Fruit fly (Drosophila melanogaster) S2 (cell line): ENCODE results near the gene Oga.

Experiments used
- CG8478 ChIP-seq: fragments of >200 bp; optimal IDR thresholded peaks from 2 replicates; lab custom pipeline; 2018
- CTCF ChIP-seq, 2 experiments: fragments of >200 bp; optimal IDR thresholded peaks; 2 replicates each; lab custom pipeline; 2018

Oga gene

DNA sequence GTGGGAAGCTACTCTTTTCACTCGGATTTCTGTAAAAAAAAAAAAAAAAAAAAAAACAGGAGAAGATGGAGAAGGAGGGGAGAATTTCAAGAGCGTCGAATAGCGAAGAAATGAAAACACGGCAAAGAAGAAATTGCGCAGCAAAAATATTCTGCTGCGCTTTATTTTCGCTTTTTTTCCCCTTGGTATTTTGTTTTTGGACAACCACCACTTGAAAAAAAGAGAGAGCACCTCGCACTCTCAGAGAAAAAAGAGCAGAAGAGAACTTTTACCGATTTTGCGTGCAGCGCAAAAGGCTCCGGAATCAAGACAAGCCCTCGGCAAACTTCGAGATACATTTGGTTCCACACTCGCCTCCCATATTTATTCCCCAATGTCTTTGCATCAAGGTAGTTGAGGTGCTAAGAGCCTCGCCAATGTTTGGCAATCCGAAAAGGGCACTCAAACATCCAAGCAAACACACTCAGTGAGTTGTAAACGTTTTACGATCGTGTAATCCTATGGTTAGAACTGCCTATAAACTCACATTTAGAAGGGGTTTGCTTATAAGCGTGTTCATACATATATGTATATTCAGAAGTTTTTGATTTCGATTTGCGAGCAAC lies 28.0 kb upstream of the Oga start:
- TF ChIP-seq CG8478 (no peak), CTCF (optimal IDR thresholded peaks at IDR 0.05; lab: Kevin White, UChicago) (no peak)

DNA sequence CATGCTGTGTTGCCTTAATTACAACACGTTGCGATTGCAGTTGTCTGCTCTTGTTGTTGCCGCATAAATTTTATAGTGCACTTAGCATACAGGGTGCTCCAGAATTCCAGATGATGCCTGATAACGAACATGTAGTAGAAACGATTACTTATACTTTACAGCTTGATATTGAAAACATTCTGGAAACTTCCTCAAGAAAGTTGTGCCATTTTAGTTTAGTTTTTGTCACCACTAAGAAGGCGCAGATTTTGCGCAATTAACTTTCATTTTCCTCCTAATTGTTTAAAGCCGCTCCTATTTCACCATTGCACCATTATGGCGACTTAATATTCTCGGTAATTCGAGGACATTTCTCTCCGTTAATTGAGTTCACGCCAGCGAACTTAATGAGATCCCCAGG lies 26.6 kb upstream of the Oga start:
- TF ChIP-seq CTCF (optimal IDR thresholded peaks at IDR 0.05; lab: Kevin White, UChicago): no peak
- no peak for TF ChIP-seq CG8478

DNA sequence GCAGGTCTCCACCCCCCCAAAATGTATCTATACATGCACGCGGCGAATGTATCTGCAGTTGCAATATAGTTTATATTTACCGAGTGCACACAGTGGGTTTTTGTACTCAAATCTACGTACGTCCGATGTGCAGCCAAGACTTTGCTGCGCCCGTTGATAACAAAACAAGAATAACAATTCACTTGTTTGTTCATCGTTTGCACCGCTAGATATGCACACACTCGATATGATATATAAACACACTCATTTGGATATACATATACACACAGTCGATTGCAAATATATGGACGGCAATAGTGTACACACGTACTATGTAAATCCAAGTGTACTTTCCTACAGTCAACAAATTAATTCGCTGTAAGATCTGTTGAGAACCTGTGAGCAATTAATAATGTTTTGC lies 25.1 kb upstream of the Oga start:
- TF ChIP-seq CTCF (optimal IDR thresholded peaks at IDR 0.05; lab: Kevin White, UChicago): no peak
- no peak for TF ChIP-seq CG8478

DNA sequence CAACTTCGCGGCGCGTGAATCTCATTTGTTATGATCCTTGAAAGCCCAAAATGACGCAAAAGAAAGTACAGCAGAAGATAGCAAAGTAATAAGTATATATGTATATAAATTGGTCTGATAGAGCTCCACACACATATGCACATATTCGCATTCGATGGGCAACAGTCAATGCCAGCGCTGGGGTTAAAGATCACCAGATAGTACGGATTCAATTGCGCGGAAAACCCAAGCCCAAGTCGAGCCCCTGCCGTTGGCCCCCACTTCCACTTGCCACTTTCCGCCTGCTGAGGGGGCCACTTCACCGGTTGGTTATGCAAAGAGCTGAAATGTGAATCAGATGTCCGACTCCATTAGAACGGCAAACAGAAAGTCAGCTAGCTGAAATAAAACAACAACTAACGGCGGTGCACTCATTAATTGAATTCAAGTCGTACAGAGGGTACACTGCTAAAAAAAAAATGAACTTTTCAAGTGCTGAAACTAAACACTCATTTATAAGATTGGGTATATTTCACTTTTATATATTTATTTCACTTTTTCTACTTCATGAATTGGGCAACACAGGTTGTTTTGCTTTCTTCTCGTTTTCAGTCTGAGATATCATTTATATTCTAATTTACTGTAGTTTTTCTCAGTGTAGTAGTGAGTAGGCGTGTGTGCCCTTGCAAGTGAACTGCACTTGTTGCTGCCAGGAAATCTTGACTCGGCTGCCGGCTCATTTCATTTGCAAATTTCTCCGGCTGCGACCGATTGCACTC lies 23.5 kb upstream of the Oga start:
- TF ChIP-seq CG8478: no peak
- TF ChIP-seq CTCF (optimal IDR thresholded peaks at IDR 0.05; lab: Kevin White, UChicago): no peak

DNA sequence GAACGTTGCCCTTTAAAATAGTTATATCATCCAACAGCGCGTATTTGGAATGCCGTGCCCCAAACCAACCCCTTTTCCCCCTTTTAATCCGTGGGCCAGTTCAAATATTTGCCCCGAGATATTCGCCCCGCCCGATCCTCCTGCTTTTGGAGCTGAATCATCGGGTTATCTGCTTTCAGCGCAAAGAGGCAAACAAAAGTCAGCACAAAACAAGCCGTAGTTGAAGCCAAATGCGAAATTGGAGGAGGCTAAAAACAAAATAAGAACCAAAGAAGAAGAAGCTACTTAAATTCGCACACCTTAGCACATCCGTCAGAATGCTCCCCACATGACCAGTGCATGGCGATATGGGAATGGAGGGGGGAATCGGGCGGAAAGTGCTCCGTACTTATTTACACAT lies 21.3 kb upstream of the Oga start:
- TF ChIP-seq CTCF (optimal IDR thresholded peaks at IDR 0.05; lab: Kevin White, UChicago): no peak
- TF ChIP-seq CG8478: no peak

DNA sequence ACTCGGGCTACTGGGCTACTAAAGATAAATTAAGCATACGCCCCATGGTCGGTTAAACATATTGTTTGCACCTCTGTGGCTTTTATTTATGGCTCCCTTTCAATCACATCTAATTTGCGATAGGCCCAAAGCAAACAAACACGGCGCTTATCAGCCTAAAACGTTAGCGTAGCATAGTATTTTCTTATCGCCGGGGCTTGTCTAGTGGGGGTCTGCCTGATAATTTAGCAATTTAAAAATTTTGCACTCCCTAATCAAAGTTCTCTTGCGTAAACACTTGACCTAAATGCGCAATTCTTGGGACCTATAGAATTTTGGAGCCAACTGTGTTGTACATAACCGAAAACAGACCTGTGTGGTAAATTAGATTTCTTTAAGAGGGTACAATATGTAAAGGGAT lies 20.8 kb upstream of the Oga start:
- no peak for TF ChIP-seq CTCF (optimal IDR thresholded peaks at IDR 0.05; lab: Kevin White, UChicago)
- no peak for TF ChIP-seq CG8478

DNA sequence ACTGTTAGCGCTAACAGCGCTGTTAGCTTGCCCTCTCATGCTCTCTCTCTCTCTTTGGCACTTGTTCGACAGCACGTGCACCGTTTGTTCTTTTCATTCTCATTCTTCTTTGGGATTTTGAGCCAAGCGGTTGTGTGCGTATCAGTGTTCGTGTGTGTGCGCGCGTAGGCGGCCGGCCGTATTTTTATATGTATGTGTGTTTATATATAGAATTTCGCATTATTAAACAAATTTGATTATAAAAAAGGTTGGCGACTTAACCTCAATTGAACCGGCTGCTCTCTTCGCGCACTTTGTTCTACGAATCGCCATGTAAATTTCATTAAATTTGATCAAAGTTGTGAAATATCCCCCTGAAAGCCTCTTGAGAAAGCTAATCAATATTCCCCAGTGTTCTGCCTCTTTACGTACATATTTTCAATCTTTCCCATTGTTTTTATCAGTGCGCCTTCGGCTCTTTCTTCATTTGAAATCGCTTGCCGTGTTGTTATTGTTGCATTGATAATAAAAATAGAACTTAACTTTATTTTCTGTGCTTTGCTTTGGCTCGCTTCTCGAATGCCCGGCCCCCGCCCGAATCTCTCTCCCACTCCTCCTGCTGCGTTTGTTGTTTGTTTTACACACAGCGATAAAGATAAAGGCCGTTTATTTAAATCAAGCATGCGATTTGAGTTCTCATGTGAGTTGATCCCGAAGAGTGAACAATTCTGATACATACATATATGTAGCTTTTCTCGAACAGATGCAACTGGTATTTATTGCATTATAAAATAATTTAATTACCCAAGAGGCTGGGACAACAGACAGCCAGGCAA lies 19.6 kb upstream of the Oga start:
- no peak for TF ChIP-seq CTCF (optimal IDR thresholded peaks at IDR 0.05; lab: Kevin White, UChicago)
- TF ChIP-seq CG8478: no peak

DNA sequence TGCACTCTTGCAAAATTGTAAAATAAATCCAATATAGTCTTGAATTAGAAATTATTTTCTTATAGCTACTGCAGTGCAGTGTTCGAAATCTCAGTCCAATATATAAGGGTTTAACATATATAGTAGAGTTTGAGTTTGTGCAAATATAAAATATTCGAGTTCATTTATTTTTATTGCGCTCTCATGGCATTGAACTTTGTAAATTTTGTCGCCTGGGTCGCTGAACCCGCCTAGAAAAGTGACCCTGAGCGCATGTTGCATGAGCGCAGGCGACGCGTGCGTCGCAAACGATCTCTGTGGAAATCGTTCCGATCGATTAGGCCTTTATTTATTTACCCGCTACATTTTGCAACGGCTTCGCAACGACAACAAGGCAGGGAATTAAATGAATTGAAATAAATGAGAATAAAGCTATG lies 18.9 kb upstream of the Oga start:
- TF ChIP-seq CTCF (optimal IDR thresholded peaks at IDR 0.05; lab: Kevin White, UChicago): no peak
- TF ChIP-seq CG8478: no peak

DNA sequence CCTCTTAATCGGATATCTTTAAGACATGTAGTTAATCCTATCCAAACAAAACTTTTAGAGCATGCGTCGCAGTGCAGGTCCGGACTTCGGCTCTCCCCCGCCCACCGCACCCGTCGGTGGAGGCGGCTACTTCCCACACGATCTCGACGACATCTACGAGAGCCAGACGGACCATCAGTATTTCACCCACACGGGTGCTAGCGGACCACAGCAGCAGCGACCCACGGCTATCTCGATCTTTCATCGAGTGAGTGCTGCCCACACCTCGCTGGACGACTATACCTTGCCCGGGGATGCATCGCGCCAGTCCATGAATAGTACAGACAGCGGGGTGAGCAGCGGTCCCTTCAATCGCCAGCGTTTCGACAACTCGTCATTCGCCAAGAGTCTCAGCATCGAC lies 17.2 kb upstream of the Oga start:
- no peak for TF ChIP-seq CG8478
- no peak for TF ChIP-seq CTCF (optimal IDR thresholded peaks at IDR 0.05; lab: Kevin White, UChicago)

DNA sequence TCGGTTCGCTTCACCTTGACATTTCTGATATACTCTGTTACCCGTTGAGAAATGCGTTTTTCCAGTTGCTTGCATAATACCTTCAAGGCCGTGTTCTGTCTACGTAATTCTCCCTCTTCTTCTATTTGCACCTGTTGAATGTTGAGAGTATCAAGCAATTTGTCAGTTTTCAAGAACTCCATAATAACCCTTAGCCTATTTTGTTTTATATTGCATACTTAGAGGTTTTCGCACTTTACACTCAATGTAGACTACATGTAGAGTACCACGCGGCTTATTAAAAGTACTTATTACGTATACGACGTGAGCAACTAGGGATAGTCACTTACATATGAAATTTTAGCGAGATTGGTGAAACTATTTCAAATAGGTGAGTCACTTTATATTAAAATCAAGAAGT lies 15.7 kb upstream of the Oga start:
- TF ChIP-seq CTCF (optimal IDR thresholded peaks at IDR 0.05; lab: Kevin White, UChicago) (peak in 1 of 2 experiments; percentile 33), CG8478 (no peak)

DNA sequence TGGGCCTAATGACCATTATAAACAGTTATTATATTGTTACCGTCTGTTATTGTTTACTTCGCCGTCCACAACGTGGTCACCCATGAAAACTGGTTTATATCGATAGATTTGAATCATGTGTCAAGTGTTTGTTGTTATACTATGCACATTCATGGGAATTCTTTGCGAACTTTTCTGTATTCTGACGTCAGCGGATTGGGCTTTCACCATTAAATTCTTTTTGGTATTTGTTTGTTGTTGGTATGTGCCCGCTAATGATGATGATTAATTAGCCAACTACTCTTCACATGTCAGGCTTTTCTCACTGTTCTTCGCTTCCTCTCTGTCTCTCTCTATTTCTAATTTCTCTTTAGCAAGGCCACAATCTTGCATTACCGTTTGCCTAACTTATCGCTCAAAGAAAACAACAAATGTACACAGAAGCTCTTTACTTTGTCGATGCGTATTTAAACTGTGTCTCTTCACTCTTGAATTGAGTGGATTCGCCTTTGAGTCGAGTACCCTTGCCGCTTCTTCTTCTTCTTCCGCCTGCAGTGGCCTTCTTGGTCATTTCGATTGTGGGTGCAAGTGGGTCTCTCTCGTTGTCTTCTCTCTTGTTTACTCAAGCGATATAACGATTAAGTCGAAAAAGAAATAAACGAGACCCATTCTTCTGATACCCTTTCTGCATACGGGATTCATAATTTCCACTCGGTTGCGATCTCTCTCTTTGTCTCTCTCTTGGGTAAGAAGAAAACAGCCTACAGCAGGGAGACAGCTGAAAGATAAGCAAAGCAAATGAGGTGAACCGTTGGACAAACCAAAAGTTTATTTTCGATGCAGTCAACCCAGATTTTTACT lies 15.0 kb upstream of the Oga start:
- TF ChIP-seq CG8478: no peak
- no peak for TF ChIP-seq CTCF (optimal IDR thresholded peaks at IDR 0.05; lab: Kevin White, UChicago)

DNA sequence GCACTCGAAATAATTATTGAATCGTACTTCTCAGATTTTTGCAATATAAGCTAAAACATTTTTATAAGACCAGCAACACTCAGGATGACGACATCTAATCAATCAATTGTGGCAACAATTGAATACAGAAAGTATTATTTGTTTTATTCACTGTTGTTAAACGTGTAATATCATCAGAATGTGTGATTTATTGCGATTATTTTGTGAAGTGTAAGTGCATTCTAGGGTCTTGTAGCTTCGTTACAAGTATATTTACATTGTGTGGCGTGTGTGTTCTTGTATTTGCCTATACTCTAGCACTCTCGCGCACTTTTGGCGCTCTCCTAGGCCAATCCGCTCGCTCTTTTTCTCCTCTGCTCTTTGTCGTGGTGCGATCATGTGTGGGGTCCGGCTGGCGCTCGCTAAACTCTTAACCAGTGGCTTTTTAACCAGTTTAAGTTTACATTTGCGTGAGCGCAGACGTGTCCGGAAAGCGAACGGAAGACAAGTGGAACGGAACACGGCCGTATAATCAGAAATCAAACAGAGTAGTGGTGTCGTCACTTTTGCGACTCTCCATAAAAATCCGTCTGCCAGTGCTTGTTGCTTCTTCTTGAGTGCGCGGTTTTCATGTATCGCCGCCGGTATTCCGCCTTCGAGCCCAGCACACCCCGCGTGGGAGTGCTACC lies 14.2 kb upstream of the Oga start:
- TF ChIP-seq CG8478: no peak
- no peak for TF ChIP-seq CTCF (optimal IDR thresholded peaks at IDR 0.05; lab: Kevin White, UChicago)

DNA sequence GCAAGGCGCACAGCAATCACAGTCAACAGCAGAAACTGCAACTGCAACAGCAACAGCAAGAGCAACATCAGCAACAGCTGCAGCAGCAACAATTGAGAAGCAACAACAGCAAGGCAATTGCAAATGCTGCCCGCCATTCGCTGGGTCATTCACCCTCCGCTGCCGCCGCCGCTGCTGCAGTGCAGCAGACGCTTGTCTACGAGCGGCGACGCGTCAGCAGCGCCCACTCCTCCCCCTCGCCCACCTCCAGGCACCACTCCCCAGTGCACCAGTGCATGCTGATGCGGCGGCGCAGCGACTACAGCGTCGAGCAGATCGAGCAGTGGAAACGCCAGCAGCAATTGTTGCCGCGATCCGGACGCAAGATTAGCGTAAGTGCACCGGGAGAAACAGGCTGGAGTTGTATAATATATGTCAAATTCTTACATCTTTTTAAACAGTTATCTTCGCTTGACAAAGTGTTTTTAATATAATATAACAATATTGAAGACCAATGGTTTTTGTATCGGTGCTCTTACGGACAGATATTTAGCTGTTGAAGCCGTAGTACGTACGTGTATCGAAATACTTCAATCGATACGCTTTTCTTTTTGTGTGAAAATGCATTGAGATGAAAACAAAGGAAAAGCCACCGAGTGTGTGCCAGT lies 13.1 kb upstream of the Oga start:
- no peak for TF ChIP-seq CG8478
- no peak for TF ChIP-seq CTCF (optimal IDR thresholded peaks at IDR 0.05; lab: Kevin White, UChicago)

DNA sequence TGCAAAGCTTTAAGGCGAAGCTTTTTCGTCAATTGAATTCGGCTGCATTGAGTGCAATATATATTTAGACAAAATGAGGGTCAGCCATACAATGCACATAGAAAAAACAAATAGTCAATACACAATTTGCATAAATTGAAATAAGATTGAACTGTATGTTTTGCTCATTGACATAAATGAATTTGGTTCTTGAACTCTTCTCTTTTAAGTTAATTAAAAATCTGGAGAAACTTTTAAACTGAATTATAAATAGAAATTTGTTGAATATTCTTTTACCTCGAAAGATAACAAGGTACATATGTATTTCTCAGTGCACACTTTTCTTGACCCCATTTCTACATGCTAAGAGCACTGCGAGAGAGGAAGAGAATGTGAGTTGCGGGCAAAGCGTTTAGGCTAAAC lies 12.5 kb upstream of the Oga start:
- no peak for TF ChIP-seq CTCF (optimal IDR thresholded peaks at IDR 0.05; lab: Kevin White, UChicago)
- no peak for TF ChIP-seq CG8478
